Fruit fly (Drosophila melanogaster) whole organism, prepupa: ENCODE data around the gene hid.

Source experiments
- Blimp-1 ChIP-seq: fragments of 200-800 bp; sonication (Bioruptor generic); optimal IDR thresholded peaks from 3 replicates; lab custom pipeline; 2017; ENCODE audit warnings: missing biosample characterization, missing genetic modification characterization, mild to moderate bottlenecking, moderate library complexity, missing genetic modification reagents
- CG10631 ChIP-seq: fragments of 200-800 bp; sonication (Bioruptor generic); optimal IDR thresholded peaks from 2 replicates; lab custom pipeline; 2016; ENCODE audit warnings: missing biosample characterization, missing genetic modification characterization
- Gug ChIP-seq: fragments of 200-800 bp; sonication (Bioruptor generic); IDR thresholded peaks from 2 replicates; pipeline ENCODE4 v1.3.6; 2022; ENCODE audit warnings: missing biosample characterization, missing genetic modification characterization
- Lpt ChIP-seq: fragments of 200-800 bp; sonication (Bioruptor generic); optimal IDR thresholded peaks from 3 replicates; lab custom pipeline; 2016; ENCODE audit warnings: missing biosample characterization, missing genetic modification characterization
- OdsH ChIP-seq: fragments of 200-800 bp; sonication (Bioruptor generic); optimal IDR thresholded peaks from 3 replicates; lab custom pipeline; 2016; ENCODE audit warnings: missing biosample characterization, missing genetic modification characterization
- Sox102F ChIP-seq: fragments of 200-800 bp; sonication (Bioruptor generic); optimal IDR thresholded peaks from 2 replicates; lab custom pipeline; 2016; ENCODE audit warnings: missing biosample characterization, mild to moderate bottlenecking, missing genetic modification characterization
- Sox15 ChIP-seq: fragments of 200-800 bp; sonication (Bioruptor generic); optimal IDR thresholded peaks from 3 replicates; lab custom pipeline; 2016; ENCODE audit warnings: missing biosample characterization, missing genetic modification characterization
- achi ChIP-seq: fragments of 200-800 bp; sonication (Bioruptor generic); optimal IDR thresholded peaks from 3 replicates; lab custom pipeline; 2016; ENCODE audit warnings: missing biosample characterization, missing genetic modification characterization
- dac ChIP-seq: fragments of 200-800 bp; sonication (Bioruptor generic); optimal IDR thresholded peaks from 2 replicates; lab custom pipeline; 2017; ENCODE audit warnings: missing biosample characterization, mild to moderate bottlenecking, missing genetic modification characterization
- esn ChIP-seq: fragments of 200-800 bp; sonication (Bioruptor generic); optimal IDR thresholded peaks from 2 replicates; lab custom pipeline; 2016; ENCODE audit warnings: missing biosample characterization, mild to moderate bottlenecking, missing genetic modification characterization, moderate library complexity
- ss ChIP-seq, 2 experiments: fragments of 200-800 bp; sonication (Bioruptor generic); optimal IDR thresholded peaks; 2 replicates in 1 of 2; 3 replicates in 1 of 2; lab custom pipeline; 2017 to 2018; ENCODE audit warnings: mild to moderate bottlenecking in 2 of 2, missing biosample characterization in 2 of 2, missing genetic modification characterization in 2 of 2, moderate library complexity in 1 of 2
- vri ChIP-seq: fragments of 200-800 bp; sonication (Bioruptor generic); optimal IDR thresholded peaks from 3 replicates; lab custom pipeline; 2016; ENCODE audit warnings: missing biosample characterization, mild to moderate bottlenecking, missing genetic modification characterization

DNA sequence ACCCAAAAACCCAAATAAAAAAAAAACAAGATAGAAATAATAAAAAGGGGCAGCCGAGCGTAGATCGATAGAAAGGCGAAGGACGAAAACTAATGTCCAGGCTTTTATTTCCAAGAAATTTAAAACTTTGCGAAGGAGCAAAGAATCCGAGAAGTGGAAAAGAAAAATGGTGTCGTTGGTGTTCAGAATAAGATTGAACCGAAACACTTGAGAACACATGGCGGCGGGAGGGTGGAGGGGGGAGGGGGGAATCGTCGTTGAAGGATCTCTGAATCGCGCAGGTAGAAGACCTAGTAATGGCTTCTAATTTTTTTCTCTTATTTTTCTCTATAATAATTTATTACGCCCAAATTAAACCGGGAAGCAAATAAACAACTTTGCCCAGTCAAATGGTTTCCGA is 20.1 kb upstream of the hid start:
- TF ChIP-seq Gug (GFP tag; lab: Robert Waterston, UW) (no peak), achi (GFP tag; lab: Kevin White, UChicago) (no peak), OdsH (GFP tag; lab: Kevin White, UChicago) (no peak), CG10631 (GFP tag; lab: Kevin White, UChicago) (no peak), Sox102F (no peak), Sox15 (GFP tag; lab: Kevin White, UChicago) (no peak), ss (GFP tag; optimal IDR thresholded peaks at IDR 0.05; lab: Kevin White, UChicago) (no peak), vri (GFP tag; lab: Kevin White, UChicago) (no peak), Lpt (GFP tag; lab: Kevin White, UChicago) (no peak), esn (GFP tag; lab: Kevin White, UChicago) (no peak), dac (GFP tag; lab: Kevin White, UChicago) (no peak), Blimp-1 (GFP tag; lab: Kevin White, UChicago) (no peak)
